Fruit fly (Drosophila melanogaster): Measurements from ENCODE around the gene CG12974.
A peak's percentile ranks its signal among the peaks of the same experiment; 100 is the strongest.

CG12974 gene

DNA sequence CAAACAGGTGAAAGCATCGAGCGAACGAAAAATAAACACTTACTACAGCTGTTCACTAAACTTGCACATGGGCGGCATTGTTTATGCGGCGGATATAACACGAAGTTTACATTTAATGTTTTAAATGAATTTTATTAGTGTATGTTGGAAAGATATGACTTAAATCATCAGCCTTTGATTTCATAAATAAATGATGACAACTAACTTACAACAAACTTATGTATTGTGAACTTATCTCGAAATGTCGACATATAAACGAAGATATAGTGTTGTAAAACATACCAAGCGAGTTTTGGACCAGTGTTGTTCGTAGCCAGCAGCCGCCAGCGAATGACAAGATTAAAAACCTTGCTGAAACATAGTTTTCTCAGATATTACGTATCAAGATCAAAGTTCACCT is 18.6 kb upstream of the CG12974 start, which contains the start of the genes CG11309 and CG7632 (continued):
- TF ChIP-seq fkh (GFP tag; optimal IDR thresholded peaks at IDR 0.05) (peak; percentile 97), CG7368 (GFP tag; optimal IDR thresholded peaks at IDR 0.05) (peak; percentile 99), Hr39 (GFP tag; optimal IDR thresholded peaks at IDR 0.05) (peak; percentile 98), CG6792 (GFP tag; optimal IDR thresholded peaks at IDR 0.05) (peak; percentile 99), CG32006 (GFP tag; optimal IDR thresholded peaks at IDR 0.05) (peak; percentile 99), spab (GFP tag; optimal IDR thresholded peaks at IDR 0.05) (peak; percentile 99), pdm3 (GFP tag; optimal IDR thresholded peaks at IDR 0.05) (peak; percentile 99), Eip75B (GFP tag; optimal IDR thresholded peaks at IDR 0.05) (peak; percentile 100), Ets96B (tag; optimal IDR thresholded peaks at IDR 0.05) (peak; percentile 100), CG6808 (GFP tag; optimal IDR thresholded peaks at IDR 0.05) (peak; percentile 99), CG11294 (GFP tag; IDR thresholded peaks at IDR 0.05) (peak; percentile 98), svp (GFP tag) (peak; percentile 100), CG4318 (GFP tag; optimal IDR thresholded peaks at IDR 0.05) (peak; percentile 96), ss (GFP tag; optimal IDR thresholded peaks at IDR 0.05) (peak; percentile 99 to 100), dac (GFP tag; optimal IDR thresholded peaks at IDR 0.05) (peak; percentile 98), Met (GFP tag; optimal IDR thresholded peaks at IDR 0.05) (peak; percentile 99), achi (GFP tag; optimal IDR thresholded peaks at IDR 0.05) (peak; percentile 99), fd59A (GFP tag; optimal IDR thresholded peaks at IDR 0.05) (peak; percentile 99), CG11762 (GFP tag; optimal IDR thresholded peaks at IDR 0.05; ENCODE audit: insufficient read depth) (peak; percentile 99), CG16779 (tag; optimal IDR thresholded peaks at IDR 0.05) (peak; percentile 99), CG9139 (GFP tag; optimal IDR thresholded peaks at IDR 0.05) (peak; percentile 99), topi (GFP tag; optimal IDR thresholded peaks at IDR 0.05) (peak; percentile 99), dsx (GFP tag; optimal IDR thresholded peaks at IDR 0.05; ENCODE audit: poor library complexity, severe bottlenecking) (peak; percentile 99), CG6276 (GFP tag; optimal IDR thresholded peaks at IDR 0.05) (peak; percentile 97), Gug (GFP tag; IDR thresholded peaks at IDR 0.05) (peak; percentile 98), CG3919 (GFP tag; optimal IDR thresholded peaks at IDR 0.05) (peak; percentile 100), CG3032 (tag; optimal IDR thresholded peaks at IDR 0.05) (peak; percentile 100), Eip78C (GFP tag) (peak; percentile 100), CG10631 (GFP tag; optimal IDR thresholded peaks at IDR 0.05) (peak; percentile 99), CG8119 (GFP tag; IDR thresholded peaks at IDR 0.05) (peak; percentile 99), Lpt (GFP tag; optimal IDR thresholded peaks at IDR 0.05) (peak; percentile 99), CG10669 (GFP tag; optimal IDR thresholded peaks at IDR 0.05) (peak; percentile 100), CG8319 (GFP tag; optimal IDR thresholded peaks at IDR 0.05) (peak; percentile 97), Eip93F (GFP tag; optimal IDR thresholded peaks at IDR 0.05) (peak; percentile 98), CG6163 (GFP tag; IDR thresholded peaks at IDR 0.05) (peak; percentile 100), esn (GFP tag; optimal IDR thresholded peaks at IDR 0.05) (peak; percentile 100)

DNA sequence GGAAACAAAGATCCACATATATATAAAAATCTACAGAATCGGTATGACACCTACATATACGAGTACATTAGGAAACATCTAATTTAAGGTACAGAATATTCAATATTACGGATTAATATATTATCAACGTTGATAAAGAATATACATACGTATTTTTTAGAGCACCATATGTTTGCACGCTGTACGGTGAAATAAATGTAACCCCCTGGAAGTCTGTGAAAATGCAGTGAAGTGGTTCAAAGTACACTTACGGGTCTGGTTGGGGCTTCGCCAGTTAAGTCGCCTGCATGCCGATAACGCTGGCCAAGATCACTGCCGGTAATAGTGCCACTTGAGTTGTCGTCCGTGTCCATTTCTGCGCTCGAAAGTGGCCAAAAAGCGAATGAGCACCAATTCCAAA is 17.9 kb upstream of the CG12974 start:
- TF ChIP-seq OdsH (GFP tag; optimal IDR thresholded peaks at IDR 0.05), result no peak
- TF ChIP-seq fkh (GFP tag; optimal IDR thresholded peaks at IDR 0.05), result no peak
- no peak for TF ChIP-seq Sox102F (GFP tag; optimal IDR thresholded peaks at IDR 0.05)
- no peak for TF ChIP-seq Smox (GFP tag; optimal IDR thresholded peaks at IDR 0.05)
- no peak for TF ChIP-seq Hr39 (GFP tag; optimal IDR thresholded peaks at IDR 0.05)
- TF ChIP-seq Sox15 (GFP tag; optimal IDR thresholded peaks at IDR 0.05), result no peak
- TF ChIP-seq CG6163 (GFP tag; IDR thresholded peaks at IDR 0.05), result no peak
- no peak for TF ChIP-seq CG6854 (GFP tag; optimal IDR thresholded peaks at IDR 0.05)
- TF ChIP-seq pdm3 (GFP tag; optimal IDR thresholded peaks at IDR 0.05), result no peak
- TF ChIP-seq achi (GFP tag; optimal IDR thresholded peaks at IDR 0.05), result no peak
- TF ChIP-seq CG6792 (GFP tag; optimal IDR thresholded peaks at IDR 0.05), result no peak
- TF ChIP-seq eg (GFP tag; IDR thresholded peaks at IDR 0.05), result no peak
- TF ChIP-seq CG10669 (GFP tag; optimal IDR thresholded peaks at IDR 0.05), result no peak
- no peak for TF ChIP-seq CG1621 (tag; optimal IDR thresholded peaks at IDR 0.05)
- TF ChIP-seq Eip75B (GFP tag; optimal IDR thresholded peaks at IDR 0.05), result no peak
- TF ChIP-seq CG3919 (GFP tag; optimal IDR thresholded peaks at IDR 0.05), result no peak

Data from whole organism, prepupa.